Worm (Caenorhabditis elegans): Measurements from ENCODE around the gene twk-34.

Gene twk-34

ce11 chrV:15699799-15700198, 5.0 kb upstream of the twk-34 start, which contains the start of gene nhr-199:
Gene nhr-199, minus strand, starts transcription at chrV:15699899.
- no peak for TF ChIP-seq nhr-25 (tag; optimal IDR thresholded peaks at IDR 0.05; ENCODE audit: borderline replicate concordance, insufficient read depth)
- no peak for TF ChIP-seq R02D3.7 (tag; optimal IDR thresholded peaks at IDR 0.05)
- no peak for TF ChIP-seq ceh-82 (tag; optimal IDR thresholded peaks at IDR 0.05)
- no peak for TF ChIP-seq dmd-8 (GFP tag; IDR thresholded peaks at IDR 0.05)
- no peak for TF ChIP-seq nhr-77 (tag; optimal IDR thresholded peaks at IDR 0.05)
- TF ChIP-seq hlh-11 (tag; optimal IDR thresholded peaks at IDR 0.05): no peak

- TF ChIP-seq F49E8.2 (tag; optimal IDR thresholded peaks at IDR 0.05; ENCODE audit: borderline replicate concordance) (no peak), lin-38 (GFP tag; IDR thresholded peaks at IDR 0.05) (no peak), ceh-28 (tag; optimal IDR thresholded peaks at IDR 0.05) (no peak), D1046.2 (GFP tag; IDR thresholded peaks at IDR 0.05) (no peak), nhr-111 (GFP tag; optimal IDR thresholded peaks at IDR 0.05) (no peak), F37D6.2 (tag; optimal IDR thresholded peaks at IDR 0.05) (no peak), mxl-3 (GFP tag; optimal IDR thresholded peaks at IDR 0.05) (no peak), ceh-62 (tag; optimal IDR thresholded peaks at IDR 0.05) (no peak), lin-13 (GFP tag; optimal IDR thresholded peaks at IDR 0.05) (no peak), mdt-29 (GFP tag; IDR thresholded peaks at IDR 0.05) (no peak), ctbp-1 (GFP tag; IDR thresholded peaks at IDR 0.05) (no peak)
Observed at ce11 chrV:15702263-15702662, 2.5 kb upstream of the twk-34 start, which contains the start of gene nhr-53. Gene nhr-53, minus strand, starts transcription at chrV:15702363.

- TF ChIP-seq nhr-28 (tag; optimal IDR thresholded peaks at IDR 0.05) (peak; percentile 55), ceh-20 (GFP tag; IDR thresholded peaks at IDR 0.05) (0 out of 2 replicates have a peak, but pooled peaks have one; percentile 20), unc-62 (GFP tag; optimal IDR thresholded peaks at IDR 0.05 in 1 of 2) (peak in 1 of 2 experiments; percentile 81), unc-62 (tag; optimal IDR thresholded peaks at IDR 0.05) (no peak), tra-1 (GFP tag; IDR thresholded peaks at IDR 0.05) (0 out of 2 replicates have a peak, but pooled peaks have one; percentile 31), vab-7 (GFP tag; IDR thresholded peaks at IDR 0.05) (no peak), Y5F2A.4 (GFP tag; optimal IDR thresholded peaks at IDR 0.05) (no peak)
Observed at ce11 chrV:15707982-15708381, 3.2 kb downstream of the twk-34 start.

ce11 chrV:15710401-15710800, 5.6 kb downstream of the twk-34 start, which contains the start of gene Y6E2A.1:
Gene Y6E2A.1, minus strand, starts transcription at chrV:15710501.
- no peak for TF ChIP-seq lin-39 (tag; optimal IDR thresholded peaks at IDR 0.05)
- no peak for TF ChIP-seq lir-3 (tag; optimal IDR thresholded peaks at IDR 0.05)
- no peak for TF ChIP-seq ctbp-1 (GFP tag; IDR thresholded peaks at IDR 0.05)
- TF ChIP-seq F44E2.7 (GFP tag; IDR thresholded peaks at IDR 0.05): no peak
- TF ChIP-seq mes-2 (tag; optimal IDR thresholded peaks at IDR 0.05; ENCODE audit: poor library complexity, severe bottlenecking): no peak
- TF ChIP-seq tra-1 (GFP tag; IDR thresholded peaks at IDR 0.05): no peak
- no peak for TF ChIP-seq nhr-237 (tag; optimal IDR thresholded peaks at IDR 0.05)
- no peak for TF ChIP-seq snpc-4 (tag; optimal IDR thresholded peaks at IDR 0.05)
- no peak for TF ChIP-seq unc-39 (tag; optimal IDR thresholded peaks at IDR 0.05)
- TF ChIP-seq lin-15B (tag; optimal IDR thresholded peaks at IDR 0.05): no peak
- no peak for TF ChIP-seq daf-19 (GFP tag; conservative IDR thresholded peaks at IDR 0.05)
- no peak for TF ChIP-seq lin-38 (GFP tag; IDR thresholded peaks at IDR 0.05)
- no peak for TF ChIP-seq php-3 (GFP tag; IDR thresholded peaks at IDR 0.05)
- TF ChIP-seq lim-7 (GFP tag; IDR thresholded peaks at IDR 0.05): no peak
- no peak for TF ChIP-seq tag-97 (GFP tag; IDR thresholded peaks at IDR 0.05)
- no peak for TF ChIP-seq T26A8.4 (GFP tag; IDR thresholded peaks at IDR 0.05)
- no peak for TF ChIP-seq ceh-32 (tag; optimal IDR thresholded peaks at IDR 0.05; ENCODE audit: poor library complexity)
- no peak for TF ChIP-seq daf-8 (GFP tag; IDR thresholded peaks at IDR 0.05)
- TF ChIP-seq aha-1 (tag): no peak
- TF ChIP-seq ZK337.2 (GFP tag; IDR thresholded peaks at IDR 0.05): no peak
